Fruit fly (Drosophila melanogaster): ENCODE measurements around the gene r-l.

DNA sequence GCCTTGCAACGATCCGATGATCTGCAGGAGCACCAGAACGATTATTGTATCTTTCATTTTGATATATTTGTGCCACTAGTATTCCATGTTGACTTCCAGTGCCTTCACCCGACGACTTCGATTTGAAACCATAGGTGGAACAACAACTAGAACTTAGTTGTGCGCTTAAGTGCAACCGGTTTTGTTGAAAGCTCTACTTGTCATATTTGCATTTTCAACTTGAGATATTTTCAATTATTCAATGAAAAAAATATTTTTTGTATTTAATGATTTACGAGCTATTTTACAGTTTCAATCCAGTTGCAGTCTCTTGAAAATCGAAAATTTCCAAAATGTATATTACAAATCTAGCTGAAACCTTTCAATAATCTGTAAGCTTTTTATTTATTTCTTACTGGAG, 26.2 kb downstream of the r-l start, which contains the start of gene CG31207:
- TF ChIP-seq pan (optimal IDR thresholded peaks at IDR 0.05) (no peak), EcR (GFP tag; optimal IDR thresholded peaks at IDR 0.05) (no peak), psq (optimal IDR thresholded peaks at IDR 0.05) (no peak), Dll (optimal IDR thresholded peaks at IDR 0.05) (no peak), usp (GFP tag; optimal IDR thresholded peaks at IDR 0.05) (no peak), CG8478 (optimal IDR thresholded peaks at IDR 0.05) (no peak)
